Fruit fly (Drosophila melanogaster) whole organism, adult: ENCODE results near the gene CSN1b.
A peak's percentile ranks its signal among the peaks of the same experiment; 100 is the strongest.

Experiments used
- CG11617 ChIP-seq: fragments of 200-800 bp; sonication (Bioruptor generic); optimal IDR thresholded peaks from 2 replicates; lab custom pipeline; 2017; ENCODE audit warnings: mild to moderate bottlenecking, missing biosample characterization, missing genetic modification reagents, missing genetic modification characterization
- CG12768 ChIP-seq: fragments of 200-800 bp; sonication (Bioruptor generic); optimal IDR thresholded peaks from 2 replicates; lab custom pipeline; 2017; ENCODE audit warnings: missing biosample characterization, missing genetic modification characterization, mild to moderate bottlenecking, moderate library complexity, missing genetic modification reagents
- CG14711 ChIP-seq: fragments of 200-800 bp; sonication (Bioruptor generic); optimal IDR thresholded peaks from 2 replicates; lab custom pipeline; 2018; ENCODE audit warnings: missing biosample characterization, mild to moderate bottlenecking, missing genetic modification characterization, moderate library complexity
- CG1620 ChIP-seq: fragments of 200-800 bp; sonication (Bioruptor generic); optimal IDR thresholded peaks from 2 replicates; lab custom pipeline; 2016; ENCODE audit warnings: missing biosample characterization, missing genetic modification characterization
- CG33017 ChIP-seq: fragments of 200-800 bp; sonication (Bioruptor generic); optimal IDR thresholded peaks from 2 replicates; lab custom pipeline; 2018; ENCODE audit warnings: missing biosample characterization, mild to moderate bottlenecking, missing genetic modification characterization, moderate library complexity
- CG5204 ChIP-seq: fragments of 200-800 bp; sonication (Bioruptor generic); optimal IDR thresholded peaks from 2 replicates; lab custom pipeline; 2016; ENCODE audit warnings: missing biosample characterization, missing genetic modification characterization
- CG7045 ChIP-seq: fragments of 200-800 bp; sonication (Bioruptor generic); optimal IDR thresholded peaks from 2 replicates; lab custom pipeline; 2017; ENCODE audit warnings: missing biosample characterization, mild to moderate bottlenecking, missing genetic modification characterization
- CG7101 ChIP-seq: fragments of 200-800 bp; sonication (Bioruptor generic); optimal IDR thresholded peaks from 2 replicates; lab custom pipeline; 2018; ENCODE audit warnings: missing biosample characterization, mild to moderate bottlenecking, missing genetic modification characterization, moderate library complexity
- Clk ChIP-seq: fragments of 200-800 bp; sonication (Bioruptor generic); optimal IDR thresholded peaks from 2 replicates; lab custom pipeline; 2017; ENCODE audit warnings: missing biosample characterization, missing genetic modification characterization
- Crg-1 ChIP-seq: fragments of 200-800 bp; sonication (Bioruptor generic); optimal IDR thresholded peaks from 2 replicates; lab custom pipeline; 2016; ENCODE audit warnings: missing biosample characterization, missing genetic modification characterization
- Hr96 ChIP-seq: fragments of 200-800 bp; sonication (Bioruptor generic); optimal IDR thresholded peaks from 2 replicates; lab custom pipeline; 2016; ENCODE audit warnings: missing biosample characterization, missing genetic modification characterization
- Mnt ChIP-seq: fragments of 200-800 bp; sonication (Bioruptor generic); optimal IDR thresholded peaks from 2 replicates; lab custom pipeline; 2016; ENCODE audit warnings: missing biosample characterization, mild to moderate bottlenecking, missing genetic modification characterization
- bab1 ChIP-seq: fragments of 200-800 bp; sonication (Bioruptor generic); optimal IDR thresholded peaks from 3 replicates; lab custom pipeline; 2019; ENCODE audit warnings: missing biosample characterization, mild to moderate bottlenecking, missing genetic modification characterization, moderate library complexity
- cic ChIP-seq: fragments of 200-800 bp; sonication (Bioruptor generic); optimal IDR thresholded peaks from 2 replicates; lab custom pipeline; 2017; ENCODE audit warnings: missing biosample characterization, mild to moderate bottlenecking, missing genetic modification characterization, moderate library complexity
- cnc ChIP-seq, 2 experiments: fragments of >200 bp; optimal IDR thresholded peaks; 2 replicates each; lab custom pipeline; 2017
- kay ChIP-seq: fragments of 200-800 bp; sonication (Bioruptor generic); peaks from one replicate; lab custom pipeline; 2016; ENCODE audit warnings: missing biosample characterization, missing genetic modification characterization, borderline replicate concordance
- ovo ChIP-seq: fragments of 200-800 bp; sonication (Bioruptor generic); optimal IDR thresholded peaks from 2 replicates; lab custom pipeline; 2016; ENCODE audit warnings: missing biosample characterization, missing genetic modification characterization
- pad ChIP-seq: fragments of 200-800 bp; sonication (Bioruptor generic); optimal IDR thresholded peaks from 3 replicates; lab custom pipeline; 2017; ENCODE audit warnings: missing biosample characterization, missing genetic modification characterization, mild to moderate bottlenecking, moderate library complexity, missing genetic modification reagents
- tj ChIP-seq: fragments of 200-800 bp; sonication (Bioruptor generic); optimal IDR thresholded peaks from 3 replicates; lab custom pipeline; 2017; ENCODE audit warnings: missing biosample characterization, mild to moderate bottlenecking, missing genetic modification characterization, moderate library complexity
- toe ChIP-seq: fragments of 200-800 bp; sonication (Bioruptor generic); optimal IDR thresholded peaks from 2 replicates; lab custom pipeline; 2016; ENCODE audit warnings: missing biosample characterization, missing genetic modification characterization

The CSN1b gene

DNA sequence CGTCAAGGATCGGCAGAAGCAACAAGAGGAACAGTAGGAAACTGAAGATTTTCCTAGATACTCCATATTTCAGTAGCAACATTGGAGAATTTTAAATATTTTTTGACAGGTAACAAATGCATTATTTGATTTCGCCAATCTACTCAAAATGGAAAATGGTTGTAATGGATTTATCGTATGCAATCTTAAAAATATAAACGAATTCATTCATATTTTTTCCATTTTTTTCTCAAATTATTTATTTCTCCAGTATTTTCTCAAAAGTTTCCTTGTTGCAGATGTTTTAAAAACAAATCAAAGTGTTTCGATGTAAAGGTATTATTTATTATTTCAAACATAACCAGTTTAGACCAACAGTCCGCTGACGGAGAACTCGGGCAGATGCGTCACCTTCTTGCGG is 15.5 kb upstream of the CSN1b start, which contains the start of gene CG18223:
TSS of gene CG18223 (minus strand) at position 101 of the 400 bp plus-strand sequence.
- TF ChIP-seq ovo (GFP tag; lab: Kevin White, UChicago): no peak
- no peak for TF ChIP-seq bab1
- no peak for TF ChIP-seq CG14711
- no peak for TF ChIP-seq pad (GFP tag; lab: Kevin White, UChicago)
- TF ChIP-seq CG12768 (GFP tag; lab: Kevin White, UChicago): no peak
- no peak for TF ChIP-seq kay

DNA sequence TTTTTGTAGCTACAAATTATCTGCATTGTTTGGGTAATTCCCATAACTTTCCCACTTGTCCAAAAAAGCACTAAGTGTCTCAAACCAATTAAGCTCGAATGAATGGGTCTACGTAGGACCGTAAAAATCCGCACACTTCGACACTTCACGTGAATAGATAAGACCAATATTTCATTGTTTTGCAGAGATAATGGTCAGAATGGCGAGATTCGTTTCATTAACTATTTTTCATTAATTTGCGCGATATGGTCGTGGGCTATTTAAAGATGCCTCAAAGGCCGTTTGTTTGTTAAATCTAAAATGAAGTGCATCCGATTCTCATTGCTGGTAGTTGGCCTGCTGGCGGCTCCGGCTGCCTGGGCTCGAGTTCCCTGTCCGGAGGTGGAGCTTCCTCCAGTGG is 12.6 kb upstream of the CSN1b start, which contains the start of gene CG6839:
TSS of gene CG6839 (plus strand) at position 301 of the 400 bp plus-strand sequence.
- no peak for TF ChIP-seq kay
- peak; percentile 51 for TF ChIP-seq cic (GFP tag; lab: Kevin White, UChicago)

DNA sequence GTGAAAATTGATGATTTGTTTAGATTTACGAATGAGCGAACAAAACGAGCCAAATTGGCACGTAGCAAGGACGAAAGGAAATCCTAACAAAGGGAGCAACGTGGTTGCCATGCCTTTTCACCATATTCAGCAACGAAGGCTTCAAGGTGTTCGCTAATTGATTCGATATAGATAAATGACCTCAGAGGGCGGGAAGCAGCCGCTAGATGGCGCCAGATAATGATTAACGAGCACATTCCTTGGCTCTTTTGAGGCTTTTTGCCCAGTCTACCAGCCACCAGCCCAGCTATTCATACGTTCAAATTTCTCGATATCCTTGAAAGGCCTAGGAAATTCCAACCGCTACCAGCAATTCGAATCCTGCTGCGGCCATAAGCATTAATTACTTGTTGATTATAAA is 11.7 kb upstream of the CSN1b start:
- TF ChIP-seq tj (GFP tag; lab: Kevin White, UChicago): no peak
- TF ChIP-seq cic (GFP tag; lab: Kevin White, UChicago): no peak

DNA sequence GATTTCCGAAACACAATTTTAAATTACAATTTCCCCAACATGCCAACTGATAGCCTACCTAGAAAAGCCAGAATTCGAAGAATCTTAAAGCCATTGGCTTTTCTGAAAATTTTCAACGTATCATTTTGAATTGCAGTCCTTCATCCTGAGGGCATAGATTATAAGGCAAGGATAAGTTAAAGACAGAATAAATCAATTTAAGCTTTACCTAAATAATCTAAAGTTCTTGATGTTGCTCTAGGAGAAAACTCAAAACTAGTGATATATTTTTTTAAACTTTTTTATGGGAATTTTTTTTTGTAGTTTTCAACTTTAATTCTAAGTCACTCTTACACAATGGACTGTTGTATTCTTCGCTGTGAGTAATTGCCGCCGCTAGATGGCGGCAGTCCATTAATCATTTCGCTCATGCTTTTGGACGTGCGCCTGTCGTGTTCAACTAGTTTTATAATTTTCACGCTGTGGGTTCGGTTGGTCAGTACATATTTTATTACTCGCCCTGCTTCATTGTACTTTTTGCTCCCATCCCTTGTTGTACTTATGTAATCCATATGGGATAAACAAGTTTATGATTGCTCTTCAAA is 9.5 kb upstream of the CSN1b start, which contains the start of gene COX6AL2:
TSS of gene COX6AL2 (minus strand) at position 51 of the 584 bp plus-strand sequence.
- TF ChIP-seq CG12768 (GFP tag; lab: Kevin White, UChicago) (no peak), CG33017 (tag; lab: Kevin White, UChicago) (no peak), kay (no peak), CG7045 (no peak), Crg-1 (GFP tag; lab: Kevin White, UChicago) (no peak), CG11617 (GFP tag; lab: Kevin White, UChicago) (no peak), Clk (GFP tag; lab: Kevin White, UChicago) (no peak), pad (GFP tag; lab: Kevin White, UChicago) (no peak), Mnt (no peak), toe (GFP tag; lab: Kevin White, UChicago) (no peak), ovo (GFP tag; lab: Kevin White, UChicago) (no peak), cic (GFP tag; lab: Kevin White, UChicago) (no peak), Hr96 (GFP tag; lab: Kevin White, UChicago) (no peak), CG14711 (no peak)

DNA sequence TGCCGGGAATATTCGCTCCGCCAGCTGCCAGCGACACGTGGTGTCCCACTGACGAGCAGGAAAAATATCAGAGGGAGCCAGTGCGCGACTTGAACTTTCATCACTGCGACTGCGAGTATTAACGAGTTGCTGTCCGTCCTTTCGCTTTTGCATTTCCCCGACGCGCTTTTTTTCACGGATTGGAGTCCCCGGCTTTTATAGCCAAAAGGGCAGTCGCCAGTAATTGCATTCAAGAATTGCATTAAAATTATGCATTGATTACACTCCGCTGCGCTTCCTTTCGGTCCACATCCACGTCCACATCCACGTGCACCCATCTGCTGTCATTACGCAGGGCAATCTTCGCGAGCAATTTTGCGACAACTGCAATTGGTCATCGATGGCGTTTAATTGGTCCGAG is 6.4 kb upstream of the CSN1b start, which contains the start of gene Ir75d:
TSS of gene Ir75d (minus strand) at position 101 of the 400 bp plus-strand sequence.
- TF ChIP-seq pad (GFP tag; lab: Kevin White, UChicago) (no peak), CG14711 (no peak), CG33017 (tag; lab: Kevin White, UChicago) (no peak), tj (GFP tag; lab: Kevin White, UChicago) (no peak), CG5204 (no peak), CG7045 (no peak), Clk (GFP tag; lab: Kevin White, UChicago) (no peak), Hr96 (GFP tag; lab: Kevin White, UChicago) (no peak), kay (no peak), toe (GFP tag; lab: Kevin White, UChicago) (no peak), cnc (optimal IDR thresholded peaks at IDR 0.05; lab: Kevin White, UChicago) (no peak), cic (GFP tag; lab: Kevin White, UChicago) (no peak), bab1 (no peak), CG7101 (tag; lab: Kevin White, UChicago) (no peak), Mnt (no peak), CG11617 (GFP tag; lab: Kevin White, UChicago) (no peak), ovo (GFP tag; lab: Kevin White, UChicago) (no peak), CG1620 (no peak), CG12768 (GFP tag; lab: Kevin White, UChicago) (no peak)

DNA sequence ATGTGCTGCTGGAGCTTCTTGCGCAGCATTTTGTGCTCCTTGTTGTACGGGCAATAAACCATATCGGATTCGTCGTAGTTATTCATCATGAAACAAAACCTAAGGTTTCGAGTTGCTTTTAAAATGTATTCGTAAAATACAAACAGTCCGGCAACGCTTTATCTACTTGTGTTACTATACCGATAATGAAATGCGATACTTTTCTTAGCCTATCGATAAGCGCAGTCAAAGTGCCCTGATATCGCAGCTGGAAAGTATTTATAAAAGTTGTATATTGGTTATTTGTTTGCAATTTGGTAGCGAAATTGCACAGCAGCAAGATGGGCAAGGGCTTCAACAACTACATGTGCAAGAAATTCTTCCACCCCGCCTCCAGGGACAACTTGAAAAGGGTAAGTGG is 3.3 kb downstream of the CSN1b start, which contains the start of the genes arx and CG6843:
TSS of gene arx (minus strand) at position 144 of the 400 bp plus-strand sequence.
TSS of gene CG6843 (plus strand) at position 184 of the 400 bp plus-strand sequence.
- TF ChIP-seq CG1620 (peak; percentile 9), Crg-1 (GFP tag; lab: Kevin White, UChicago) (no peak), bab1 (peak; percentile 64)

DNA sequence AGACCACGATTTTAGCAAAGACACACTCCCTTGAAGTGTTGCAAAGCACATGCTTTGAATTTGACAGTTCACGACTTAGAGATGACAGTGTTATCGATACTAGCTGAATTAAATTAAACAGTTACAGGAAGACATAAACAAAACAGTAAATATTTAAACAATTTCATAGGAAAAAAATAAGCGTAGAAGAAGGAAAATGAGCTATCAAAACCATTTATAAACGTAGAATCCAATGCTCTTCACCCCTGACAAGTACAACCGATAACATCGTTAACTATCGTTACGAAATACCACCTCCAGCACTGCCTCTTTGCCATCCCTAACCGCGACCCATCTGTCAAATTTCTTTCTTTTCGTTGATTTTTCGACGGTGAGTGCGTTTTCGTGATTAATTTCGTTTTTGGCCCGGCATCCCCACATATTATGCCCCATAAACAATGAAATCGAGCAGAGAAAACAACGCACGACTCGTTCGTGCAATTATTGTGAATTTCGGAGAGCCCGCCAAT is 5.9 kb downstream of the CSN1b start, which contains the start of gene RpL26:
TSS of gene RpL26 (plus strand) at position 106 of the 509 bp plus-strand sequence.
- TF ChIP-seq tj (GFP tag; lab: Kevin White, UChicago): peak; percentile 64
- TF ChIP-seq CG14711: peak; percentile 48
- peak; percentile 62 for TF ChIP-seq CG33017 (tag; lab: Kevin White, UChicago)
- no peak for TF ChIP-seq cnc (optimal IDR thresholded peaks at IDR 0.05; lab: Kevin White, UChicago)
- TF ChIP-seq CG12768 (GFP tag; lab: Kevin White, UChicago): peak; percentile 59
- peak; percentile 89 for TF ChIP-seq Hr96 (GFP tag; lab: Kevin White, UChicago)
- TF ChIP-seq cic (GFP tag; lab: Kevin White, UChicago): peak; percentile 25
- TF ChIP-seq CG5204: no peak
- TF ChIP-seq CG7045: peak; percentile 65
- peak; percentile 93 for TF ChIP-seq CG1620
- TF ChIP-seq Crg-1 (GFP tag; lab: Kevin White, UChicago): peak; percentile 87
- TF ChIP-seq toe (GFP tag; lab: Kevin White, UChicago): peak; percentile 94
- TF ChIP-seq bab1: peak; percentile 78
- peak; percentile 63 for TF ChIP-seq pad (GFP tag; lab: Kevin White, UChicago)
- peak; percentile 83 for TF ChIP-seq Mnt
- peak; percentile 86 for TF ChIP-seq CG11617 (GFP tag; lab: Kevin White, UChicago)
- TF ChIP-seq ovo (GFP tag; lab: Kevin White, UChicago): peak; percentile 81
- no peak for TF ChIP-seq kay
- peak; percentile 84 for TF ChIP-seq CG7101 (tag; lab: Kevin White, UChicago)
- peak; percentile 61 for TF ChIP-seq Clk (GFP tag; lab: Kevin White, UChicago)
